Comparison of ENCODE assay signal across 1 fruit fly cellular context in the genomic region with DNA sequence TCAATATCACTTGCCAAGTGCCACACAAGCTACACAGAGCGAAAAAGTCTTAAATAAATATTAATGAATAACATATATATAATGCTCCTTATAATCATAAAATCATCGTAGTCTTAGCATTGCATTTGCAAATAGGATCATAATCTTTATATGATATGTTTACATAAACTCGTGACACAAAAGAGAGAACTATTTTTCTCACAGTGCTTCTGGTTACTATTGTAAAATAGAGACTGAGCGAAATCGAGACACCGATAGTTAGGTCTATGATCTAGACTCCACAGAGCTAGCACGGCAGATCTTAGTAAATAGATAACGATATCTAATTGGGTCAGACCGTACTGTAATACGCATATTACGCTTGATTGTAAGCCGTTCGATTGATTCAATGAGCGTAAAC.
TF ChIP-seq lines count a peak whose summit lies in the region.

No protein-coding gene starts in this region.

TF ChIP-seq in whole organism, embryonic, 481 proteins besides CTCF, POLR2A, EP300 and RAD21 (continued from another document and continues in another):
- TF ChIP-seq pum (GFP tag; optimal IDR thresholded peaks at IDR 0.05; lab: Kevin White, UChicago) (peak; percentile 4), CG7987 (GFP tag; optimal IDR thresholded peaks at IDR 0.05; lab: Kevin White, UChicago) (no peak), Drgx (GFP tag; IDR thresholded peaks at IDR 0.05; lab: Robert Waterston, UW) (no peak), klu (GFP tag; IDR thresholded peaks at IDR 0.05; lab: Robert Waterston, UW) (no peak), CG10321 (GFP tag; IDR thresholded peaks at IDR 0.05; lab: Robert Waterston, UW) (no peak), org-1 (GFP tag; optimal IDR thresholded peaks at IDR 0.05; lab: Kevin White, UChicago) (peak; percentile 67), caup (GFP tag; optimal IDR thresholded peaks at IDR 0.05; lab: Kevin White, UChicago; ENCODE audit: severe bottlenecking) (peak; percentile 57), CG14441 (GFP tag; IDR thresholded peaks at IDR 0.05; lab: Robert Waterston, UW) (no peak), ara (GFP tag; IDR thresholded peaks at IDR 0.05; lab: Robert Waterston, UW) (no peak), CG2120 (GFP tag; optimal IDR thresholded peaks at IDR 0.05; lab: Kevin White, UChicago) (peak; percentile 39), Aef1 (GFP tag; IDR thresholded peaks at IDR 0.05; lab: Robert Waterston, UW) (peak; percentile 79), dmrt11E (tag; optimal IDR thresholded peaks at IDR 0.05; lab: Kevin White, UChicago) (peak; percentile 58), Dek (tag; optimal IDR thresholded peaks at IDR 0.05; lab: Kevin White, UChicago) (peak; percentile 65), tna (GFP tag; IDR thresholded peaks at IDR 0.05; lab: Robert Waterston, UW; ENCODE audit: partially characterized antibody) (no peak), Oaz (GFP tag; IDR thresholded peaks at IDR 0.05; lab: Robert Waterston, UW) (peak; percentile 66), CG6175 (GFP tag; IDR thresholded peaks at IDR 0.05; lab: Robert Waterston, UW) (no peak), zf30C (GFP tag; optimal IDR thresholded peaks at IDR 0.05; lab: Kevin White, UChicago) (peak; percentile 13), CG7786 (GFP tag; optimal IDR thresholded peaks at IDR 0.05; lab: Kevin White, UChicago) (no peak), pb (GFP tag; optimal IDR thresholded peaks at IDR 0.05; lab: Kevin White, UChicago) (no peak), CG7357 (GFP tag; IDR thresholded peaks at IDR 0.05; lab: Robert Waterston, UW) (no peak), ERR (GFP tag; optimal IDR thresholded peaks at IDR 0.05; lab: Kevin White, UChicago) (no peak), ci (GFP tag; IDR thresholded peaks at IDR 0.05; lab: Robert Waterston, UW) (peak; percentile 91), pita (GFP tag; optimal IDR thresholded peaks at IDR 0.05; lab: Kevin White, UChicago) (no peak), CG9437 (GFP tag; optimal IDR thresholded peaks at IDR 0.05; lab: Kevin White, UChicago) (peak; percentile 41), bbx (GFP tag; IDR thresholded peaks at IDR 0.05; lab: Robert Waterston, UW; ENCODE audit: partially characterized antibody) (no peak), Hr51 (GFP tag; optimal IDR thresholded peaks at IDR 0.05; lab: Kevin White, UChicago) (peak in 1 of 2 experiments; percentile 85), dan (GFP tag; IDR thresholded peaks at IDR 0.05; lab: Robert Waterston, UW) (no peak), HLH4C (GFP tag; IDR thresholded peaks at IDR 0.05; lab: Robert Waterston, UW; ENCODE audit: partially characterized antibody) (no peak), sens-2 (GFP tag; IDR thresholded peaks at IDR 0.05; lab: Robert Waterston, UW) (peak; percentile 67), shn (GFP tag; optimal IDR thresholded peaks at IDR 0.05; lab: Kevin White, UChicago) (no peak), CG3726 (GFP tag; IDR thresholded peaks at IDR 0.05; lab: Robert Waterston, UW) (no peak), zen (tag; optimal IDR thresholded peaks at IDR 0.05; lab: Kevin White, UChicago) (no peak), Deaf1 (tag; optimal IDR thresholded peaks at IDR 0.05; lab: Kevin White, UChicago) (peak; percentile 59), CG10274 (GFP tag; optimal IDR thresholded peaks at IDR 0.05; lab: Kevin White, UChicago) (no peak), Camta (GFP tag; optimal IDR thresholded peaks at IDR 0.05; lab: Kevin White, UChicago) (no peak), CG12104 (GFP tag; optimal IDR thresholded peaks at IDR 0.05; lab: Kevin White, UChicago) (peak; percentile 58), croc (GFP tag; conservative IDR thresholded peaks at IDR 0.05; lab: Robert Waterston, UW) (no peak), stwl (tag; optimal IDR thresholded peaks at IDR 0.05; lab: Kevin White, UChicago) (no peak), trh (GFP tag; optimal IDR thresholded peaks at IDR 0.05; lab: Kevin White, UChicago) (peak; percentile 9), crol (GFP tag; IDR thresholded peaks at IDR 0.05; lab: Robert Waterston, UW) (no peak), nerfin-2 (GFP tag; IDR thresholded peaks at IDR 0.05; lab: Robert Waterston, UW; ENCODE audit: partially characterized antibody) (no peak), dati (GFP tag; IDR thresholded peaks at IDR 0.05; lab: Robert Waterston, UW) (no peak), eve (GFP tag; optimal IDR thresholded peaks at IDR 0.05; lab: Kevin White, UChicago) (peak in 1 of 2 experiments; percentile 84), so (GFP tag; IDR thresholded peaks at IDR 0.05; lab: Robert Waterston, UW) (peak; percentile 90), nmo (GFP tag; optimal IDR thresholded peaks at IDR 0.05; lab: Kevin White, UChicago) (peak; percentile 74), CG13123 (GFP tag; optimal IDR thresholded peaks at IDR 0.05; lab: Kevin White, UChicago) (no peak), CHES-1-like (GFP tag; optimal IDR thresholded peaks at IDR 0.05; lab: Kevin White, UChicago) (peak; percentile 5), Blimp-1 (GFP tag; optimal IDR thresholded peaks at IDR 0.05; lab: Kevin White, UChicago) (no peak), phol (tag; optimal IDR thresholded peaks at IDR 0.05; lab: Kevin White, UChicago) (no peak), gem (tag; optimal IDR thresholded peaks at IDR 0.05; lab: Kevin White, UChicago) (peak; percentile 89), Max (GFP tag; optimal IDR thresholded peaks at IDR 0.05; lab: Kevin White, UChicago) (peak; percentile 20), amos (GFP tag; IDR thresholded peaks at IDR 0.05; lab: Robert Waterston, UW; ENCODE audit: partially characterized antibody) (no peak), zen2 (GFP tag; IDR thresholded peaks at IDR 0.05; lab: Robert Waterston, UW; ENCODE audit: partially characterized antibody) (no peak), sr (GFP tag; IDR thresholded peaks at IDR 0.05; lab: Robert Waterston, UW) (no peak), lbe (GFP tag; optimal IDR thresholded peaks at IDR 0.05; lab: Kevin White, UChicago) (no peak), sob (GFP tag; IDR thresholded peaks at IDR 0.05; lab: Robert Waterston, UW) (peak; percentile 89), nom (GFP tag; optimal IDR thresholded peaks at IDR 0.05; lab: Kevin White, UChicago) (no peak), chif (GFP tag; optimal IDR thresholded peaks at IDR 0.05; lab: Kevin White, UChicago) (peak in 1 of 2 experiments; percentile 28), CG10147 (GFP tag; optimal IDR thresholded peaks at IDR 0.05; lab: Kevin White, UChicago) (no peak), CG16815 (GFP tag; optimal IDR thresholded peaks at IDR 0.05; lab: Kevin White, UChicago) (no peak), bigmax (GFP tag; optimal IDR thresholded peaks at IDR 0.05; lab: Kevin White, UChicago) (no peak), salm (tag; optimal IDR thresholded peaks at IDR 0.05; lab: Kevin White, UChicago) (peak; percentile 32), Lhr (GFP tag; optimal IDR thresholded peaks at IDR 0.05; lab: Kevin White, UChicago) (no peak), CG31388 (GFP tag; optimal IDR thresholded peaks at IDR 0.05; lab: Kevin White, UChicago) (no peak), CG18476 (GFP tag; optimal IDR thresholded peaks at IDR 0.05; lab: Kevin White, UChicago) (peak; percentile 52), Mrtf (GFP tag; IDR thresholded peaks at IDR 0.05; lab: Robert Waterston, UW) (peak; percentile 69; the same call in 2 of the 3 replicates), CG11723 (GFP tag; optimal IDR thresholded peaks at IDR 0.05; lab: Kevin White, UChicago) (peak; percentile 49), BtbVII (GFP tag; optimal IDR thresholded peaks at IDR 0.05; lab: Kevin White, UChicago) (no peak), CG4707 (GFP tag; optimal IDR thresholded peaks at IDR 0.05; lab: Kevin White, UChicago) (peak; percentile 48), CG34422 (GFP tag; IDR thresholded peaks at IDR 0.05; lab: Robert Waterston, UW) (no peak), CG17829 (tag; optimal IDR thresholded peaks at IDR 0.05; lab: Kevin White, UChicago) (no peak), CG12299 (tag; optimal IDR thresholded peaks at IDR 0.05; lab: Kevin White, UChicago) (peak; percentile 10), slbo (GFP tag; IDR thresholded peaks at IDR 0.05; lab: Robert Waterston, UW) (peak; percentile 84), CG1024 (GFP tag; IDR thresholded peaks at IDR 0.05; lab: Robert Waterston, UW) (peak; percentile 66), Optix (GFP tag; IDR thresholded peaks at IDR 0.05; lab: Robert Waterston, UW) (peak; percentile 22; the same call in 1 of the 3 replicates), Hr78 (GFP tag; optimal IDR thresholded peaks at IDR 0.05; lab: Kevin White, UChicago) (peak in 1 of 2 experiments; percentile 16), Sry-δ (GFP tag; optimal IDR thresholded peaks at IDR 0.05; lab: Kevin White, UChicago) (no peak), slou (GFP tag; optimal IDR thresholded peaks at IDR 0.05; lab: Kevin White, UChicago) (no peak), ewg (GFP tag; optimal IDR thresholded peaks at IDR 0.05; lab: Kevin White, UChicago) (peak; percentile 63), CG1832 (GFP tag; optimal IDR thresholded peaks at IDR 0.05; lab: Kevin White, UChicago) (no peak), CG17385 (GFP tag; optimal IDR thresholded peaks at IDR 0.05; lab: Kevin White, UChicago) (peak; percentile 77), Bgb (GFP tag; IDR thresholded peaks at IDR 0.05; lab: Robert Waterston, UW; ENCODE audit: partially characterized antibody) (no peak), Stat92E (GFP tag; optimal IDR thresholded peaks at IDR 0.05; lab: Kevin White, UChicago) (no peak), CG10431 (GFP tag; optimal IDR thresholded peaks at IDR 0.05; lab: Kevin White, UChicago) (no peak), NK7.1 (GFP tag; optimal IDR thresholded peaks at IDR 0.05; lab: Kevin White, UChicago) (no peak), CG31441 (GFP tag; IDR thresholded peaks at IDR 0.05; lab: Robert Waterston, UW) (no peak), Six4 (GFP tag; optimal IDR thresholded peaks at IDR 0.05; lab: Kevin White, UChicago) (no peak), peb (GFP tag; IDR thresholded peaks at IDR 0.05; lab: Robert Waterston, UW) (no peak), maf-S (GFP tag; optimal IDR thresholded peaks at IDR 0.05; lab: Kevin White, UChicago) (no peak), CG8944 (GFP tag; optimal IDR thresholded peaks at IDR 0.05; lab: Kevin White, UChicago) (no peak), CG7928 (GFP tag; optimal IDR thresholded peaks at IDR 0.05; lab: Kevin White, UChicago) (no peak), CG18764 (GFP tag; optimal IDR thresholded peaks at IDR 0.05; lab: Kevin White, UChicago) (no peak), cwo (GFP tag; optimal IDR thresholded peaks at IDR 0.05; lab: Kevin White, UChicago) (no peak), CG14014 (GFP tag; IDR thresholded peaks at IDR 0.05; lab: Robert Waterston, UW) (peak; percentile 88), dmrt99B (tag; optimal IDR thresholded peaks at IDR 0.05; lab: Kevin White, UChicago) (peak; percentile 67), E2f1 (GFP tag; IDR thresholded peaks at IDR 0.05; lab: Robert Waterston, UW) (no peak), gsb (GFP tag; IDR thresholded peaks at IDR 0.05; lab: Robert Waterston, UW) (no peak), CG11504 (tag; optimal IDR thresholded peaks at IDR 0.05; lab: Kevin White, UChicago) (peak; percentile 91), CG15601 (tag; optimal IDR thresholded peaks at IDR 0.05; lab: Kevin White, UChicago) (peak; percentile 39), Hmx (GFP tag; optimal IDR thresholded peaks at IDR 0.05; lab: Kevin White, UChicago) (no peak), HmgZ (tag; optimal IDR thresholded peaks at IDR 0.05; lab: Kevin White, UChicago) (peak; percentile 24), CG10979 (tag; optimal IDR thresholded peaks at IDR 0.05; lab: Kevin White, UChicago) (peak; percentile 50), pan (optimal IDR thresholded peaks at IDR 0.05; lab: Kevin White, UChicago) (no peak), pan (GFP tag; optimal IDR thresholded peaks at IDR 0.05 in 1 of 2, IDR thresholded peaks at IDR 0.05 in 1 of 2) (no peak), az2 (GFP tag; optimal IDR thresholded peaks at IDR 0.05; lab: Kevin White, UChicago) (peak; percentile 66), CG34376 (GFP tag; optimal IDR thresholded peaks at IDR 0.05; lab: Kevin White, UChicago) (no peak), CG15479 (GFP tag; optimal IDR thresholded peaks at IDR 0.05; lab: Kevin White, UChicago) (no peak), CG3847 (GFP tag; IDR thresholded peaks at IDR 0.05; lab: Robert Waterston, UW) (peak; percentile 69), otp (GFP tag; IDR thresholded peaks at IDR 0.05; lab: Robert Waterston, UW) (peak; percentile 69; the same call in 2 of the 3 replicates), CG2116 (GFP tag; optimal IDR thresholded peaks at IDR 0.05; lab: Kevin White, UChicago) (no peak), CG6791 (GFP tag; IDR thresholded peaks at IDR 0.05; lab: Robert Waterston, UW; ENCODE audit: partially characterized antibody) (no peak), Lim3 (GFP tag; IDR thresholded peaks at IDR 0.05; lab: Robert Waterston, UW) (peak; percentile 30; the same call in 1 of the 2 replicates), tll (GFP tag; optimal IDR thresholded peaks at IDR 0.05; lab: Kevin White, UChicago) (no peak), CG6254 (GFP tag; optimal IDR thresholded peaks at IDR 0.05; lab: Kevin White, UChicago) (no peak), schlank (tag; optimal IDR thresholded peaks at IDR 0.05; lab: Kevin White, UChicago) (no peak), gro (GFP tag; optimal IDR thresholded peaks at IDR 0.05; lab: Kevin White, UChicago) (no peak), dm (GFP tag; optimal IDR thresholded peaks at IDR 0.05; lab: Kevin White, UChicago) (no peak), sd (tag; optimal IDR thresholded peaks at IDR 0.05; lab: Kevin White, UChicago) (no peak), HHEX (GFP tag; optimal IDR thresholded peaks at IDR 0.05; lab: Kevin White, UChicago) (no peak), CG4820 (GFP tag; optimal IDR thresholded peaks at IDR 0.05; lab: Kevin White, UChicago) (peak; percentile 55), Elba2 (GFP tag; optimal IDR thresholded peaks at IDR 0.05; lab: Kevin White, UChicago) (no peak), nau (GFP tag; optimal IDR thresholded peaks at IDR 0.05; lab: Kevin White, UChicago) (no peak), tup (GFP tag; optimal IDR thresholded peaks at IDR 0.05; lab: Kevin White, UChicago) (no peak), insv (GFP tag; optimal IDR thresholded peaks at IDR 0.05; lab: Kevin White, UChicago) (no peak), trem (tag; optimal IDR thresholded peaks at IDR 0.05; lab: Kevin White, UChicago) (no peak), CG13624 (GFP tag; optimal IDR thresholded peaks at IDR 0.05; lab: Kevin White, UChicago) (no peak), Gsc (GFP tag; IDR thresholded peaks at IDR 0.05; lab: Robert Waterston, UW) (no peak), pnt (GFP tag; optimal IDR thresholded peaks at IDR 0.05; lab: Kevin White, UChicago) (no peak), CG7556 (GFP tag; optimal IDR thresholded peaks at IDR 0.05; lab: Kevin White, UChicago) (peak; percentile 74), CG16779 (GFP tag; IDR thresholded peaks at IDR 0.05; lab: Robert Waterston, UW) (no peak), ind (GFP tag; optimal IDR thresholded peaks at IDR 0.05; lab: Kevin White, UChicago) (no peak)
